Worm (Caenorhabditis elegans) whole organism, L3 larva: ENCODE measurements around the gene Y54E2A.10.
A peak's percentile ranks its signal among the peaks of the same experiment; 100 is the strongest.

Experiments
- R02D3.7 ChIP-seq: fragments of 150-350 bp; optimal IDR thresholded peaks from 2 replicates; lab custom pipeline; 2014; ENCODE audit warnings: missing biosample characterization, missing genetic modification characterization
- ZK546.5 ChIP-seq: sonication (generic microtip); optimal IDR thresholded peaks from 2 replicates; lab custom pipeline; 2017; ENCODE audit warnings: missing biosample characterization, missing genetic modification characterization
- aly-2 ChIP-seq: fragments of 150-350 bp; optimal IDR thresholded peaks from 2 replicates; lab custom pipeline; 2014; ENCODE audit warnings: missing biosample characterization, missing genetic modification characterization
- ama-1 ChIP-seq: fragments of 150-350 bp; optimal IDR thresholded peaks from 2 replicates; lab custom pipeline; 2018
- ceh-16 ChIP-seq: sonication (generic microtip); optimal IDR thresholded peaks from 2 replicates; lab custom pipeline; 2017; ENCODE audit warnings: missing biosample characterization, missing genetic modification characterization
- ceh-28 ChIP-seq: fragments of 150-350 bp; optimal IDR thresholded peaks from 2 replicates; lab custom pipeline; 2014; ENCODE audit warnings: missing biosample characterization, missing genetic modification reagents, missing genetic modification characterization
- ceh-82 ChIP-seq: fragments of 150-350 bp; optimal IDR thresholded peaks from 2 replicates; lab custom pipeline; 2014; ENCODE audit warnings: missing biosample characterization, missing genetic modification characterization
- ceh-9 ChIP-seq: sonication (generic microtip); optimal IDR thresholded peaks from 2 replicates; lab custom pipeline; 2018; ENCODE audit warnings: missing biosample characterization, missing genetic modification characterization
- daf-12 ChIP-seq: fragments of 150-350 bp; optimal IDR thresholded peaks from 2 replicates; lab custom pipeline; 2014; ENCODE audit warnings: missing biosample characterization, missing genetic modification reagents, missing genetic modification characterization
- egl-27 ChIP-seq: sonication (generic microtip); optimal IDR thresholded peaks from 4 replicates; lab custom pipeline; 2017; ENCODE audit warnings: missing biosample characterization, missing genetic modification reagents, missing genetic modification characterization
- egl-5 ChIP-seq: fragments of 150-350 bp; optimal IDR thresholded peaks from 2 replicates; lab custom pipeline; 2017; ENCODE audit warnings: missing biosample characterization, missing genetic modification reagents, missing genetic modification characterization, inconsistent platforms
- elt-2 ChIP-seq: sonication (generic microtip); optimal IDR thresholded peaks from 2 replicates; lab custom pipeline; 2016; ENCODE audit warnings: missing genetic modification reagents, mild to moderate bottlenecking, missing genetic modification characterization, missing compliant biosample characterization
- elt-3 ChIP-seq, 3 experiments: fragments of 150-350 bp in 1 of 3; sonication (generic microtip) in 2 of 3; optimal IDR thresholded peaks; 2 replicates in 2 of 3; 4 replicates in 1 of 3; lab custom pipeline; 2014 to 2017; ENCODE audit warnings: missing biosample characterization in 3 of 3, missing genetic modification characterization in 3 of 3
- fkh-2 ChIP-seq: fragments of 150-350 bp; optimal IDR thresholded peaks from 2 replicates; lab custom pipeline; 2014; ENCODE audit warnings: missing biosample characterization, missing genetic modification reagents, missing genetic modification characterization
- fos-1 ChIP-seq: fragments of 150-350 bp; optimal IDR thresholded peaks from 2 replicates; lab custom pipeline; 2014; ENCODE audit warnings: missing biosample characterization, missing genetic modification characterization
- hmg-11 ChIP-seq: sonication (generic microtip); optimal IDR thresholded peaks from 2 replicates; lab custom pipeline; 2016; ENCODE audit warnings: missing genetic modification characterization, missing compliant biosample characterization
- jun-1 ChIP-seq: fragments of 150-350 bp; optimal IDR thresholded peaks from 2 replicates; lab custom pipeline; 2014; ENCODE audit warnings: missing biosample characterization, missing genetic modification reagents, missing genetic modification characterization
- lin-15B ChIP-seq: fragments of 150-350 bp; optimal IDR thresholded peaks from 2 replicates; lab custom pipeline; 2014; ENCODE audit warnings: missing biosample characterization, missing genetic modification characterization
- lin-39 ChIP-seq: fragments of 150-350 bp; optimal IDR thresholded peaks from 2 replicates; lab custom pipeline; 2018; ENCODE audit warnings: missing biosample characterization, missing genetic modification reagents, missing genetic modification characterization
- mml-1 ChIP-seq: fragments of 150-350 bp; sonication (generic microtip); optimal IDR thresholded peaks from 3 replicates; lab custom pipeline; 2014; ENCODE audit warnings: missing biosample characterization, missing genetic modification characterization
- nhr-12 ChIP-seq: fragments of 150-350 bp; optimal IDR thresholded peaks from 2 replicates; lab custom pipeline; 2014; ENCODE audit warnings: missing biosample characterization, missing genetic modification characterization
- nhr-43 ChIP-seq: sonication (generic microtip); optimal IDR thresholded peaks from 2 replicates; lab custom pipeline; 2016; ENCODE audit warnings: mild to moderate bottlenecking, missing genetic modification characterization, missing compliant biosample characterization; ENCODE audit not compliant: poor library complexity, severe bottlenecking
- nhr-67 ChIP-seq: fragments of 150-350 bp; optimal IDR thresholded peaks from 2 replicates; lab custom pipeline; 2014; ENCODE audit warnings: missing biosample characterization, missing genetic modification characterization
- nhr-77 ChIP-seq: fragments of 150-350 bp; optimal IDR thresholded peaks from 2 replicates; lab custom pipeline; 2014; ENCODE audit warnings: missing biosample characterization, missing genetic modification characterization
- pha-4 ChIP-seq: fragments of 150-350 bp; optimal IDR thresholded peaks from 2 replicates; lab custom pipeline; 2014; ENCODE audit warnings: missing biosample characterization, missing genetic modification reagents, missing genetic modification characterization
- sea-2 ChIP-seq: fragments of 150-350 bp; sonication (generic microtip); optimal IDR thresholded peaks from 4 replicates; lab custom pipeline; 2014; ENCODE audit warnings: missing biosample characterization, missing genetic modification reagents, missing genetic modification characterization
- skn-1 ChIP-seq: fragments of 150-350 bp; optimal IDR thresholded peaks from 2 replicates; lab custom pipeline; 2014; ENCODE audit warnings: missing biosample characterization, missing genetic modification characterization
- snpc-4 ChIP-seq: fragments of 150-350 bp; optimal IDR thresholded peaks from 2 replicates; lab custom pipeline; 2014; ENCODE audit warnings: missing biosample characterization, missing genetic modification characterization
- tbx-2 ChIP-seq: sonication (generic microtip); optimal IDR thresholded peaks from 2 replicates; lab custom pipeline; 2016; ENCODE audit warnings: mild to moderate bottlenecking, missing genetic modification characterization, missing compliant biosample characterization
- zag-1 ChIP-seq: fragments of 150-350 bp; optimal IDR thresholded peaks from 2 replicates; lab custom pipeline; 2014; ENCODE audit warnings: missing biosample characterization, missing genetic modification characterization
- ztf-11 ChIP-seq: fragments of 150-350 bp; optimal IDR thresholded peaks from 2 replicates; lab custom pipeline; 2014; ENCODE audit warnings: missing biosample characterization, missing genetic modification characterization
- ztf-4 ChIP-seq: fragments of 150-350 bp; optimal IDR thresholded peaks from 2 replicates; lab custom pipeline; 2014; ENCODE audit warnings: missing biosample characterization, missing genetic modification characterization

Gene Y54E2A.10

DNA sequence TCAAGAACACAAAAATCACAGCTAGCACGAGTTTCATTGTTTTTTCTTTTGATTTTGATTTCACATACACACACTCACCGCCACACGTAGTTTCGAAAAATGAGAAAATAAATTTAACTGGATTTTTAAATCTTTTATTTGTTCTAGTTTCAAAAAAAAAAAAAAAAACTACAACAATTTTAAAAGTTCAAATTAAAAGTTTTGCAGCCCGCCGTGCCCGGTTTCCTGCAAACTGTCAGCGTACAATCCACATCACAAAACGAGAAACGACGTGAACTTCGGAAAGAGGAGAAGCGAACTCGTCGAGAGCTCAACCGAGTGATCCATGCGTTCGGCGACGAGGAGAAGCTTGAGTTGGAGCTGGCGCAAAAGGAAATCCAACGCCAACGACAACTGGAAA lies 33.1 kb upstream of the Y54E2A.10 start, which contains the start of gene Y54E2A.5:
Y54E2A.5 (minus strand) TSS at position 101 of the 400 bp plus-strand sequence.
- TF ChIP-seq egl-5 (tag; lab: Kevin White, UChicago), result no peak
- no peak for TF ChIP-seq nhr-43 (tag; lab: Kevin White, UChicago)
- TF ChIP-seq daf-12 (tag; lab: Kevin White, UChicago), result no peak
- no peak for TF ChIP-seq ceh-82 (tag; lab: Kevin White, UChicago)
- no peak for TF ChIP-seq lin-39 (tag; lab: Kevin White, UChicago)
- no peak for TF ChIP-seq tbx-2
- no peak for TF ChIP-seq snpc-4 (tag; lab: Kevin White, UChicago)
- TF ChIP-seq ama-1 (lab: Kevin White, UChicago), result no peak
- TF ChIP-seq mml-1 (tag; lab: Kevin White, UChicago), result no peak
- TF ChIP-seq zag-1 (tag; lab: Kevin White, UChicago), result no peak
- no peak for TF ChIP-seq ceh-16 (tag; lab: Kevin White, UChicago)
- TF ChIP-seq ztf-11 (tag; lab: Kevin White, UChicago), result no peak
- TF ChIP-seq hmg-11 (tag; lab: Kevin White, UChicago), result no peak
- TF ChIP-seq fkh-2 (tag; lab: Kevin White, UChicago), result no peak
- no peak for TF ChIP-seq egl-27 (tag; lab: Kevin White, UChicago)
- no peak for TF ChIP-seq ztf-4 (tag; lab: Kevin White, UChicago)
- no peak for TF ChIP-seq skn-1 (tag; lab: Kevin White, UChicago)
- no peak for TF ChIP-seq elt-3 (tag; optimal IDR thresholded peaks at IDR 0.05; lab: Kevin White, UChicago)
- no peak for TF ChIP-seq aly-2
- TF ChIP-seq, all 47 proteins: peak for 0

DNA sequence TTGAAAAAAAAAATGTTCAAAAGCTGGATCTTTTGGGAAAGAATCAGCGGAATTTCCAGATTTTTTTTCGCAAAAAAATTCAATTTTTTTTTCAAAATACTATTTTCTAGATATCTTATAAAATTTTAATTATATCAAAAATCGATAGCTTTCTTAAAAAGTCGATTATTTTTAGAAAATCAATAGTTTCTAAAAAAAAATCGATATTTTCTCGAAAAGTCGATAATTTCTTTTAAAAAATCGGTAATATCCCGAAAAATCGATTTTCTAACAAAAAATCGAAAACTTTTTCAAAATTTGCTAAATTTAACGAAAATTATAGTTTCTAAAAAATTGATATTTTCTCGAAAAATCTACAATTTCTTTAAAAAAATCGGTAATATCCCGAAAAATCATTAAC lies 22.0 kb upstream of the Y54E2A.10 start:
- TF ChIP-seq nhr-43 (tag; lab: Kevin White, UChicago) (no peak), ceh-28 (tag; lab: Kevin White, UChicago) (peak; percentile 78), lin-15B (tag; lab: Kevin White, UChicago) (no peak)
- TF ChIP-seq, all 47 proteins: peak for 1

DNA sequence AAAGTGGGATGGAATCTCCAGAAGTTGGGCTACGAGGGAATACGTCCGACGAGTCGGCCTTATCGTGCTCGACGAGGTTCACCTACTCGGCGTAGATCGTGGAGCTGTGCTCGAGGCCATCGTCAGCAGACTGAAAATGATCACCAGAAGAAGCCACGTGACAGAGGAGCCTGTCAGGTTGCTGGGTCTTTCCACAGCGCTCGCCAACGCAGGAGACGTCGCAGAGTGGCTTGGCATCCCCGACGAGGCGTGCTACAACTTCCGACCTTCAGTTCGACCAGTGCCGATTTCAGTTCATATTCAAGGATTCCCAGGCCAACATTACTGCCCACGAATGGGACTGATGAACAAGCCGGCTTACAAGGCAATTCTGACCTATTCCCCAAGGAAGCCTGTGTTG lies 19.8 kb upstream of the Y54E2A.10 start:
- TF ChIP-seq pha-4 (tag; lab: Kevin White, UChicago), result no peak
- no peak for TF ChIP-seq nhr-77 (tag; lab: Kevin White, UChicago)
- no peak for TF ChIP-seq nhr-67 (tag; lab: Kevin White, UChicago)
- TF ChIP-seq nhr-12 (tag; lab: Kevin White, UChicago), result no peak
- no peak for TF ChIP-seq lin-15B (tag; lab: Kevin White, UChicago)
- no peak for TF ChIP-seq ztf-4 (tag; lab: Kevin White, UChicago)
- TF ChIP-seq ama-1 (lab: Kevin White, UChicago), result no peak
- TF ChIP-seq aly-2, result no peak
- TF ChIP-seq fos-1 (tag; lab: Kevin White, UChicago), result no peak
- TF ChIP-seq daf-12 (tag; lab: Kevin White, UChicago), result no peak
- TF ChIP-seq sea-2 (GFP tag; lab: Kevin White, UChicago), result no peak
- TF ChIP-seq hmg-11 (tag; lab: Kevin White, UChicago), result no peak
- TF ChIP-seq ZK546.5, result no peak
- TF ChIP-seq ceh-9 (tag; lab: Kevin White, UChicago), result no peak

DNA sequence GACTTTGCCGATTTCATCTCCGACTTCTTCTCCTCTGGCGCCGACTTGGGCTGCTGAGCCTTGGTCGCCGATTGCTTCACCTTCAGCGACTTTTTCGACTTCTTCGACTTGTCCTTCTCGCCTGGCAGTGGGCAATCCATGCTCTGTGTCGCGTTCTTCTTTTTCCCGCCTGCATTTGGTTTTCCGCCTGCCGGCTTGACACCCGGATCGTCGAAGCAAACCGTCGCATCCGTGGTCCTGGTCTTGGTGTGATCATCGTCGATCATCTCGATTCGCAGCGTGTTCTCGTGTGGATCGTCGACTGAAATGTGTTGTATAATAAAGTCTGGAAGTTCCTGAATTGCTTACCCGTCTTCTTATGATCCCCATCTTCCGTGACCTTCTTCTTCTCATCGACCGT lies 18.7 kb upstream of the Y54E2A.10 start:
- TF ChIP-seq jun-1 (tag; lab: Kevin White, UChicago) (no peak), elt-2 (tag; lab: Kevin White, UChicago) (no peak), R02D3.7 (tag; lab: Kevin White, UChicago) (no peak), ztf-4 (tag; lab: Kevin White, UChicago) (no peak), egl-5 (tag; lab: Kevin White, UChicago) (no peak), fos-1 (tag; lab: Kevin White, UChicago) (no peak), nhr-77 (tag; lab: Kevin White, UChicago) (no peak), skn-1 (tag; lab: Kevin White, UChicago) (no peak), ztf-11 (tag; lab: Kevin White, UChicago) (no peak), pha-4 (tag; lab: Kevin White, UChicago) (no peak), daf-12 (tag; lab: Kevin White, UChicago) (no peak)
- TF ChIP-seq, all 47 proteins: peak for 0
